Worm (Caenorhabditis elegans) whole organism, L4/young adult: ENCODE results near the gene Y71H2AM.14.
A peak's percentile ranks its signal among the peaks of the same experiment; 100 is the strongest.

Experiments used
- dao-5 ChIP-seq: sonication (generic microtip); optimal IDR thresholded peaks from 2 replicates; lab custom pipeline; 2016; ENCODE audit warnings: missing genotype, missing genetic modification characterization, moderate library complexity, missing compliant biosample characterization
- him-1 ChIP-seq: sonication (generic microtip); optimal IDR thresholded peaks from 2 replicates; lab custom pipeline; 2016; ENCODE audit warnings: missing genotype, missing genetic modification reagents, missing genetic modification characterization, missing compliant biosample characterization

- TF ChIP-seq him-1 (peak; percentile 37), dao-5 (tag; lab: Kevin White, UChicago) (no peak)
Measured at ce11 chrIII:2785840-2786239, 39.4 kb upstream of the Y71H2AM.14 start, which contains the start of gene Y71H2AM.20.
